Fruit fly (Drosophila melanogaster): ENCODE results near the gene CG31904.

DNA sequence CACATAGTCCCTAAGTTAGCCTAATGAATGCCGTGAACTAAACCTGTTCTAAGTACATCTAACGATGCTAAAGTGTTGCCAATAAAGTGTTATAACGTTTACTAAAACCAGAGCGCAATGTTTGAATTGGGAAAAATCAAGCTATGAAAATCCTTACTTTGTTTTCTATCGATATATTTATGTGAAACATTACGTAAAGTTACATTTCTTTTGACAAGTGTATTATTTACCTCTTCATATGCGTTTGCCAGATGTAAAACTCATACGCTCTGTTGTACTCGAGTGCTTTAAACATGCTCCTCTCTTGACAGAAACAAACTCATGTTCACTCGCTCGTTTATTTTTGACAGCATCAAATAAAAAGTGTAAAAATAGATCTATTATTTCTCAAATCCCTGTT lies 28.0 kb downstream of the CG31904 start, which contains the start of gene Ntl:
- no peak for TF ChIP-seq EcR (GFP tag; optimal IDR thresholded peaks at IDR 0.05)
- TF ChIP-seq CG34367 (tag; optimal IDR thresholded peaks at IDR 0.05), result no peak
- no peak for TF ChIP-seq CG8159 (tag; optimal IDR thresholded peaks at IDR 0.05)
- TF ChIP-seq Snoo (tag; optimal IDR thresholded peaks at IDR 0.05), result no peak
- TF ChIP-seq CG15710 (tag; optimal IDR thresholded peaks at IDR 0.05), result no peak

All from whole organism, pupa.